Fruit fly (Drosophila melanogaster): Measurements from ENCODE around the gene fne.

Gene fne

dm6 chrX:12917177-12917576, at the start of gene fne:
Gene fne (plus strand): TSS chrX:12917477.
- no peak for TF ChIP-seq CG17801 (GFP tag; optimal IDR thresholded peaks at IDR 0.05; ENCODE audit: partially characterized antibody)

- no peak for TF ChIP-seq CG17801 (GFP tag; optimal IDR thresholded peaks at IDR 0.05; ENCODE audit: partially characterized antibody)
Observed at dm6 chrX:12868605-12869004, 48.7 kb upstream of the fne start.

dm6 chrX:12869850-12870249, 47.4 kb upstream of the fne start:
- no peak for TF ChIP-seq CG17801 (GFP tag; optimal IDR thresholded peaks at IDR 0.05; ENCODE audit: partially characterized antibody)

- TF ChIP-seq CG17801 (GFP tag; optimal IDR thresholded peaks at IDR 0.05; ENCODE audit: partially characterized antibody), result no peak
Observed at dm6 chrX:12886543-12886942, 30.7 kb upstream of the fne start.

dm6 chrX:12887549-12887948, 29.7 kb upstream of the fne start:
- TF ChIP-seq CG17801 (GFP tag; optimal IDR thresholded peaks at IDR 0.05; ENCODE audit: partially characterized antibody), result no peak

DNA sequence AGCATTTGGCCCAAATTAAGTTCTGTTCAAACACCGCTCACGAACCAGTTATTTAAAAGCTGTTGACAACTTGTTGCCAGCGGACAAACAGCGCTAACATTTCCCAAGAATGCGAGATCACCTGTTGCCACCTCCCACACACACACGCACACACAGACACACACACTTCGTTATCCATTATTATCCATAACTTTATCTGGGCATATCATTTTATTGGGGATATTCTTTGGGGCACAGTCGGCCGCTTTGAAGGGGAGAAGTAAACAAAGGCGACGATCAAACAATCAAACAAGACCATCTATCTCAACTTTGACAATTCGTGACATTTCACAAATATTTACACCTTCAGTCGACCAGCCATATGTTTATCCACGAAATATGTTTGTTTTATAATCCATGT, 28.2 kb upstream of the fne start:
- TF ChIP-seq CG17801 (GFP tag; optimal IDR thresholded peaks at IDR 0.05; ENCODE audit: partially characterized antibody), result no peak

DNA sequence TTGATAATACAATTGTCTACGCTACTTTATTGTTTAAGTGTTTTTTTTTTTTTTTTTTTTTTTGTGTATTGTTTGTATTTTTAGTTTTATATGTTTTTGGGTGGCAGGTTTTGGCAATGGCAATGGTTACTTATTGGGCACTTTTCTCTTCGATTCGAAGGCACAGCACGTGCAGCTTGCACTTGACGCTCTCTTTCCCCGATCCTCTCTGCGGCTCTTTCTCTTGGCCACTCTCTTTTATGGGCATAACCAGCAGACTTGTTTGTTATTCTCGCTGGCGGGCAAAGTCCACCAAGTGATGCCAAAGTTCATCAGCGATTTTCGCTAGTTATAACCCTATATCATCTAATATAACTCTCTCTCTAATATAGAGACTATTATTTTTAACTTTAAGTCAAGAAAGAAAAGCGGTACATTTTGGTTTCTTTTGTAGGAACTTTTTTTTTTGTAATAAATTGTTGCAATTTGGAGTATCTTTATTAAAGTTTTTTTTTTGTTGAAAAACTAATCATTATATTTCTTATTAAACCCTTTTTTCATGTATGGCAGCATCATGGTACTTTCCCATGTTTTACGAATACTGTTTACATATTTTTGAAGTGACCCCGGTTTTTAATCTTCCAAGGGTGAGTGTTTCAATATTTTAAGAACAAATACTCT, 27.0 kb upstream of the fne start:
- TF ChIP-seq CG17801 (GFP tag; optimal IDR thresholded peaks at IDR 0.05; ENCODE audit: partially characterized antibody), result no peak

dm6 chrX:12890826-12891175, 26.5 kb upstream of the fne start:
- TF ChIP-seq CG17801 (GFP tag; optimal IDR thresholded peaks at IDR 0.05; ENCODE audit: partially characterized antibody), result no peak

- no peak for TF ChIP-seq CG17801 (GFP tag; optimal IDR thresholded peaks at IDR 0.05; ENCODE audit: partially characterized antibody)
Observed at dm6 chrX:12891322-12892159, 25.7 kb upstream of the fne start.

dm6 chrX:12893969-12894368, 23.3 kb upstream of the fne start:
- TF ChIP-seq CG17801 (GFP tag; optimal IDR thresholded peaks at IDR 0.05; ENCODE audit: partially characterized antibody), result no peak

dm6 chrX:12895114-12895723, 22.1 kb upstream of the fne start:
- no peak for TF ChIP-seq CG17801 (GFP tag; optimal IDR thresholded peaks at IDR 0.05; ENCODE audit: partially characterized antibody)

DNA sequence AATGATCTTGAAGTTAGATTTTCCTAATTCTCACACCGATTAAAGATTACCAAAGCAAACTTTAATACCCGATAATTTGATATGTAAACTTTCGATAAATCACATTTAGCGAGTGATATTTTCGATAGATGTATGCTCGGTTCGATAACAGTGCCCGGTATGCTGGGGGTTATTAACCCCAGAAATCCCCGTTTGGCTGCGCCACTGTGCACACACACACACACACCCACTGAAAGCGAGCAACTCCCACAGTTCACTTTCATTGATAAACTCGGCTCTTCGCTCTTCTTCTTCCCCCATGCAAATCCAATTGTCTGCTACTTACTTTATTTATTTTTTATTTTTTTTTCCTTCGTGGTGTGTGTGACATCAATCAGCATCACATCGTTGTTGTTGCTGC, 20.9 kb upstream of the fne start:
- no peak for TF ChIP-seq CG17801 (GFP tag; optimal IDR thresholded peaks at IDR 0.05; ENCODE audit: partially characterized antibody)

- TF ChIP-seq CG17801 (GFP tag; optimal IDR thresholded peaks at IDR 0.05; ENCODE audit: partially characterized antibody), result no peak
Observed at dm6 chrX:12897150-12897549, 20.1 kb upstream of the fne start, which contains the start of gene Pde9. Gene Pde9 (minus strand): TSS chrX:12897327.

DNA sequence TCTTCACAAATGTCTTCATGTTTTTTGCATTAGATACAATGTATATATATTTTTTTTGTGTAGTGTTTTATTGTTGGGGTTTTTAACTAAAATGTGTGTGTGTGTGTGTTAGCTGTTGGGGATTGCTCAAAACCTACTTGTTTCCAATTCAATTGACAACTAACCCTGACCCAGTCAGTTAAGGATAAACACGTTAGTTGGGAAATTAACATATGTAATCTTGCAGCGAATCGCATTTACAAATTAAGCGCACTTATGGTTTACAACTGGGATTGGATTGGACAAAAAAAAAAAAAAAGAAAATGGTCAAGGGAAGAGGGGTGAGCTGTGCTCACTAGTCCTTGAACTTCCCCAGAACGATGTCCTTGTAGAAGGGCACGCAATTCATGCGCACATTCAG, 18.7 kb upstream of the fne start, which contains the start of gene CG32650:
CG32650 (minus strand) TSS at position 101 of the 400 bp plus-strand sequence.
- TF ChIP-seq CG17801 (GFP tag; optimal IDR thresholded peaks at IDR 0.05; ENCODE audit: partially characterized antibody), result no peak

DNA sequence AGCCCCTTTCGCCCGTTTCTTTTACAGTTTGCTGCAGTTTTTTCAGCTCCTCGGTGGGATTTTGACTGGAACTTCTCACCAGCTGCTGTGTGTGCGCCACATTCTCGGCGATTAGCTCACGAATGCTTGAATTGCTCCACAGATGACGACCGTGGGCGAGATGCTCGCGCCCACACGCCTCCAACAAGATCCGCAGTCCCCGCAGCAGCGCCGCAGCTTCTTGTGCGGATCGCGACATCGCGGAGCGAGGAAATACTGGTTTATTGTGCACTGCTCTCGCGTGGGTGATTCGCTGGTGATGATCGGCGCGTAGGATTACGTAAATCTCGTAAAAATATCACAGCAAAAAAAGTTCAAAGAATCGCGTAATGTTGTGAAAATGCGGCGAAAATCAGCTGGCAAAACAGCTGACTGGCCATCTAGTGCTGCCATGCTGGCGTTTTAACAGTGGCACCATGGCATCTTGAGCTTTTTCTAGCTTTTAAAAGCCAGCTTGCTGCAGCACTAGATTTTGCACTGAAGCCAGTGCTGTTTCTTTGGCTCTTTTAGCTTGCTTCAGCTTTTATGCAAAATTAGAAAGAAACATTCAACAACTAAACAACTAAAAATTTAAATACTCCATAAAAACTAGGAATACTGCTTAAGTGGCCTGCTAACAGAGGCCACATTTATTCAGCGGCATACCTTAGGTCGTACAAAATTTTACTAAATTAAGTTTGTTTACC, 16.4 kb upstream of the fne start, which contains the start of gene Coq8:
Coq8 (minus strand) TSS at position 397 of the 725 bp plus-strand sequence.
- TF ChIP-seq CG17801 (GFP tag; optimal IDR thresholded peaks at IDR 0.05; ENCODE audit: partially characterized antibody), result no peak
